Fruit fly (Drosophila melanogaster): ENCODE measurements around the gene CG42750.
A peak's percentile ranks its signal among the peaks of the same experiment; 100 is the strongest.

CG42750 gene

DNA sequence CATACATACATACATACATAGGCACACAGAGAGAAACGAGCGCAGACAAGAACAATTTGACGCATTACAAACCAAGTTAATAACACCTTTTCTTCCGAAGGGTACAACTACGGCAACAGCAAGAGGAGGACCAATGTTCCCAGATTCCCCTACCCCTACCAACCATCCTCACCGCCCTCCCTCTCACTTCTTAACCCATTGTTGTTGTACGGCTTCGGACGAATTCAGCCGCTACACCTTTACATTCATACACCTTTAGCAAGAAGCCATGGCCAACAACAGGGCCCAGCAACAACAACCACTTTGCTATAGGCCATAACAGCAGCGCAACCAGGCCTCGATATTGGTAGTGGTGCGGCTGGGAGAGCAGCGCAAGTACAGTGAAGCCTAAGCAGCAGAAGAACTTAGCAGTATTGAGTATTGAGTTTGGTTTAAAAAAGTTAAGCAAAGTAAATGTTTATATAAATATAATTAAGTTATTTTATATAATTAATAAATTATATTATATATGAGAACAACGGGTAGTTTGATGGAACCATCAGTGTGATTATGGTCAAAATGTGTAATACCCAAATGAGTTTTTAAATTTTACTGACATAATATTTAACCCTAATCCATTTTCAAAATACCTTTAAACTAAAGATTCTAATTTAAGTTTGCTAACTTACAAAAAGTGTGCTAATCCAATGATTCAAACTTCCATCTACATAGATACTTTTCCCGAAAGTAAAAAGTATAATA is 125.0 kb downstream of the CG42750 start (continued):
- peak; percentile 22 for TF ChIP-seq CG15514 (GFP tag; optimal IDR thresholded peaks at IDR 0.05)
- no peak for TF ChIP-seq Lpt (GFP tag; optimal IDR thresholded peaks at IDR 0.05)
- TF ChIP-seq CG10959 (GFP tag; IDR thresholded peaks at IDR 0.05), result peak; percentile 15; the same call in 1 of the 2 replicates
- TF ChIP-seq sens (GFP tag), result peak; percentile 78
- peak; percentile 89 for TF ChIP-seq crol (GFP tag; IDR thresholded peaks at IDR 0.05)
- TF ChIP-seq psq (GFP tag; optimal IDR thresholded peaks at IDR 0.05), result no peak
- peak; percentile 5 for TF ChIP-seq pros (GFP tag; optimal IDR thresholded peaks at IDR 0.05)
- no peak for TF ChIP-seq sug (tag; optimal IDR thresholded peaks at IDR 0.05)
- TF ChIP-seq dpn (GFP tag; optimal IDR thresholded peaks at IDR 0.05), result peak; percentile 8 to 41
- TF ChIP-seq Taf1 (GFP tag; IDR thresholded peaks at IDR 0.05), result peak; percentile 30; the same call in 1 of the 2 replicates
- TF ChIP-seq Adf1 (GFP tag; IDR thresholded peaks at IDR 0.05), result peak; percentile 45; the same call in 1 of the 2 replicates
- no peak for TF ChIP-seq CG2202 (tag; optimal IDR thresholded peaks at IDR 0.05)
- TF ChIP-seq Xbp1 (GFP tag; optimal IDR thresholded peaks at IDR 0.05), result peak; percentile 16
- peak; percentile 37 for TF ChIP-seq az2 (GFP tag; optimal IDR thresholded peaks at IDR 0.05)
- TF ChIP-seq Antp (GFP tag; optimal IDR thresholded peaks at IDR 0.05), result peak; percentile 52
- peak; percentile 66 for TF ChIP-seq CG9437 (GFP tag; optimal IDR thresholded peaks at IDR 0.05)
- TF ChIP-seq NfI (GFP tag; optimal IDR thresholded peaks at IDR 0.05), result peak; percentile 58
- TF ChIP-seq br (optimal IDR thresholded peaks at IDR 0.05), result no peak
- TF ChIP-seq Med (GFP tag), result peak; percentile 86
- TF ChIP-seq Hmx (GFP tag; optimal IDR thresholded peaks at IDR 0.05), result no peak
- TF ChIP-seq CG11504 (tag; optimal IDR thresholded peaks at IDR 0.05), result peak; percentile 21
- no peak for TF ChIP-seq Usf (GFP tag; optimal IDR thresholded peaks at IDR 0.05)
- TF ChIP-seq CG7556 (GFP tag; optimal IDR thresholded peaks at IDR 0.05), result peak; percentile 49
- peak; percentile 44 for TF ChIP-seq CG15269 (tag; optimal IDR thresholded peaks at IDR 0.05)
- peak; percentile 2 for TF ChIP-seq oc (tag; optimal IDR thresholded peaks at IDR 0.05)
- peak; percentile 86 for TF ChIP-seq zf30C (GFP tag; optimal IDR thresholded peaks at IDR 0.05)
- no peak for TF ChIP-seq Dfd (GFP tag; optimal IDR thresholded peaks at IDR 0.05)
- peak; percentile 52 for TF ChIP-seq gem (tag; optimal IDR thresholded peaks at IDR 0.05)
- 0 out of 2 replicates have a peak, but pooled peaks have one; percentile 53 for TF ChIP-seq E2f1 (GFP tag; IDR thresholded peaks at IDR 0.05)
- TF ChIP-seq mirr (GFP tag; optimal IDR thresholded peaks at IDR 0.05), result peak; percentile 7
- no peak for TF ChIP-seq CG12744 (GFP tag; optimal IDR thresholded peaks at IDR 0.05)
- TF ChIP-seq Fer2 (tag; optimal IDR thresholded peaks at IDR 0.05), result peak; percentile 20
- peak; percentile 53; the same call in 1 of the 2 replicates for TF ChIP-seq CG11085 (GFP tag; IDR thresholded peaks at IDR 0.05)
- peak; percentile 5 for TF ChIP-seq fd3F (GFP tag; optimal IDR thresholded peaks at IDR 0.05)
- peak; percentile 50; the same call in 1 of the 3 replicates for TF ChIP-seq z (GFP tag; IDR thresholded peaks at IDR 0.05)
- TF ChIP-seq sisA (GFP tag; IDR thresholded peaks at IDR 0.05), result peak; percentile 57; the same call in 1 of the 2 replicates
- TF ChIP-seq CG4360 (GFP tag; IDR thresholded peaks at IDR 0.05), result peak; percentile 97
- peak; percentile 41 for TF ChIP-seq ftz-f1 (GFP tag; optimal IDR thresholded peaks at IDR 0.05)
- TF ChIP-seq CG2199 (GFP tag; IDR thresholded peaks at IDR 0.05), result peak; percentile 60; the same call in 1 of the 3 replicates
- no peak for TF ChIP-seq exex (tag; optimal IDR thresholded peaks at IDR 0.05)
- TF ChIP-seq CG8478 (optimal IDR thresholded peaks at IDR 0.05), result peak; percentile 81
- TF ChIP-seq CG4730 (GFP tag; IDR thresholded peaks at IDR 0.05), result peak; percentile 37; the same call in 1 of the 2 replicates
- peak; percentile 82; the same call in 1 of the 2 replicates for TF ChIP-seq Rfx (GFP tag; IDR thresholded peaks at IDR 0.05)
- peak; percentile 11 for TF ChIP-seq Chrac-16 (GFP tag; optimal IDR thresholded peaks at IDR 0.05)
- TF ChIP-seq NC2β (GFP tag; optimal IDR thresholded peaks at IDR 0.05), result no peak
- TF ChIP-seq en (GFP tag; optimal IDR thresholded peaks at IDR 0.05), result no peak
- TF ChIP-seq Atf6 (GFP tag; IDR thresholded peaks at IDR 0.05), result peak; percentile 26; the same call in 1 of the 2 replicates
- TF ChIP-seq tio (GFP tag; optimal IDR thresholded peaks at IDR 0.05), result peak; percentile 36
- TF ChIP-seq ranshi (GFP tag; IDR thresholded peaks at IDR 0.05), result peak; percentile 51; the same call in 1 of the 2 replicates
- TF ChIP-seq HLH4C (GFP tag; IDR thresholded peaks at IDR 0.05; ENCODE audit: partially characterized antibody), result no peak

Data from whole organism, embryonic.